Worm (Caenorhabditis elegans) whole organism, late embryonic: ENCODE data around the gene phat-4.

Source experiments
- ama-1 ChIP-seq: fragments of 150-350 bp; optimal IDR thresholded peaks from 2 replicates; lab custom pipeline; 2014
- ceh-2 ChIP-seq: sonication (generic microtip); optimal IDR thresholded peaks from 2 replicates; lab custom pipeline; 2016; ENCODE audit warnings: missing genotype, missing genetic modification characterization, missing compliant biosample characterization
- dmd-4 ChIP-seq: sonication (generic microtip); optimal IDR thresholded peaks from 2 replicates; lab custom pipeline; 2016; ENCODE audit warnings: borderline replicate concordance, missing genetic modification characterization, missing compliant biosample characterization
- fkh-10 ChIP-seq: fragments of 150-350 bp; optimal IDR thresholded peaks from 2 replicates; lab custom pipeline; 2014; ENCODE audit warnings: missing biosample characterization, missing genetic modification reagents, missing genetic modification characterization
- fkh-6 ChIP-seq: sonication (generic microtip); optimal IDR thresholded peaks from 2 replicates; lab custom pipeline; 2016; ENCODE audit warnings: missing genetic modification characterization, missing compliant biosample characterization
- hlh-6 ChIP-seq: sonication (generic microtip); optimal IDR thresholded peaks from 2 replicates; lab custom pipeline; 2016; ENCODE audit warnings: missing genotype, missing genetic modification characterization, missing compliant biosample characterization
- hlh-8 ChIP-seq: sonication (generic microtip); optimal IDR thresholded peaks from 2 replicates; lab custom pipeline; 2016; ENCODE audit warnings: missing genotype, missing genetic modification characterization, missing compliant biosample characterization
- nhr-11 ChIP-seq: fragments of 150-350 bp; optimal IDR thresholded peaks from 2 replicates; lab custom pipeline; 2014; ENCODE audit warnings: missing biosample characterization, missing genetic modification characterization
- pha-4 ChIP-seq: fragments of 150-350 bp; optimal IDR thresholded peaks from 2 replicates; lab custom pipeline; 2018; ENCODE audit warnings: missing biosample characterization, missing genetic modification reagents, missing genetic modification characterization
- pqm-1 ChIP-seq: sonication (generic microtip); optimal IDR thresholded peaks from 2 replicates; lab custom pipeline; 2016; ENCODE audit warnings: missing genetic modification characterization, missing compliant biosample characterization
- rnt-1 ChIP-seq: sonication (generic microtip); optimal IDR thresholded peaks from 2 replicates; lab custom pipeline; 2016; ENCODE audit warnings: missing genetic modification characterization, missing compliant biosample characterization
- sox-2 ChIP-seq: fragments of 200-800 bp; sonication (Bioruptor generic); IDR thresholded peaks from 2 replicates; pipeline ENCODE4 v1.3.6; 2022; ENCODE audit warnings: missing genetic modification reagents, missing genetic modification characterization, missing compliant biosample characterization
- tbx-2 ChIP-seq: sonication (generic microtip); optimal IDR thresholded peaks from 2 replicates; lab custom pipeline; 2016; ENCODE audit warnings: missing genetic modification characterization, missing compliant biosample characterization
- ztf-16 ChIP-seq: sonication (generic microtip); optimal IDR thresholded peaks from 2 replicates; lab custom pipeline; 2017; ENCODE audit warnings: missing genetic modification characterization, missing compliant biosample characterization

DNA sequence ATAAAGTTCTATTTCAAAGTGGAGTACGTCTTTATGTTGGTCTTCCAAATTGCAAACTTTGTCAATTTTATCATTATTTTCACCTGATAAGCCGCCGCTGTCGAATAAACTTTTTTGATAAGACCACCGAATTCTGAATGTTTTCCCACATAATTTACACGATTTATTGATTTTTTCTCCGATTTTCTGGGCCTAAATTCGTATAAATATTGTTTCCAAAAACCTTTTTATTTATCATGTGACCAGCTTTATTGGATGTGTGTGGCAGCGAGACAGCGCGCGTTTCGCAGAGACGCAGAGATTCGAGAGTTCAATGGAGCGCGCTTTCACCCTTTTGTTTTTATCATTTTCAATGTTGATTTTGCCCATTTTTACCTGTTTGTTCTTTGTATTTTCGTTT is 13.3 kb downstream of the phat-4 start:
- TF ChIP-seq hlh-6 (no peak), ama-1 (lab: Kevin White, UChicago) (no peak), hlh-8 (tag; lab: Kevin White, UChicago) (no peak), nhr-11 (tag; lab: Kevin White, UChicago) (no peak), tbx-2 (tag; lab: Kevin White, UChicago) (no peak), ztf-16 (tag; lab: Kevin White, UChicago) (no peak), pha-4 (no peak), sox-2 (no peak), fkh-6 (tag; lab: Kevin White, UChicago) (no peak), ceh-2 (tag; lab: Kevin White, UChicago) (no peak), fkh-10 (no peak), rnt-1 (no peak), pqm-1 (no peak), dmd-4 (tag; lab: Kevin White, UChicago) (no peak)
